Worm (Caenorhabditis elegans) whole organism, L1 larva: ENCODE results near the gene F10C1.3.

Experiments
- C16A3.4 ChIP-seq: fragments of 150-350 bp; optimal IDR thresholded peaks from 2 replicates; lab custom pipeline; 2014; ENCODE audit warnings: missing biosample characterization, missing genetic modification characterization
- blmp-1 ChIP-seq: fragments of 150-350 bp; optimal IDR thresholded peaks from 2 replicates; lab custom pipeline; 2014; ENCODE audit warnings: missing biosample characterization, missing genetic modification characterization
- ceh-8 ChIP-seq: fragments of 200-800 bp; sonication (Bioruptor generic); optimal IDR thresholded peaks from 2 replicates; lab custom pipeline; 2018; ENCODE audit warnings: mild to moderate bottlenecking, missing genetic modification characterization, moderate library complexity, missing compliant biosample characterization
- dpl-1 ChIP-seq, 3 experiments: fragments of 150-350 bp in 2 of 3; sonication (generic microtip) in 1 of 3; optimal IDR thresholded peaks; 2 replicates each; lab custom pipeline; 2014 to 2017; ENCODE audit warnings: missing biosample characterization in 3 of 3, missing genetic modification characterization in 3 of 3, missing genetic modification reagents in 3 of 3
- efl-1 ChIP-seq, 4 experiments: fragments of 150-350 bp; optimal IDR thresholded peaks in 3 of 4; peaks in 1 of 4; 1 replicate in 1 of 4; 2 replicates in 3 of 4; lab custom pipeline; 2014; ENCODE audit warnings: missing biosample characterization in 2 of 4, missing genetic modification characterization in 2 of 4, missing genetic modification reagents in 2 of 4
- egl-27 ChIP-seq, 2 experiments: fragments of 150-350 bp in 1 of 2; sonication (generic microtip); optimal IDR thresholded peaks; 3 replicates each; lab custom pipeline; 2017 to 2018; ENCODE audit warnings: missing biosample characterization in 2 of 2, missing genetic modification characterization in 2 of 2, missing genetic modification reagents in 2 of 2
- fkh-10 ChIP-seq: sonication (generic microtip); optimal IDR thresholded peaks from 2 replicates; lab custom pipeline; 2017; ENCODE audit warnings: missing biosample characterization, missing genetic modification reagents, missing genetic modification characterization
- grh-1 ChIP-seq: fragments of 200-800 bp; sonication (Bioruptor generic); IDR thresholded peaks from 2 replicates; pipeline ENCODE4 v1.3.6; 2022; ENCODE audit warnings: missing genetic modification reagents, missing genetic modification characterization, missing compliant biosample characterization
- lin-14 ChIP-seq: fragments of 200-800 bp; sonication (Bioruptor generic); optimal IDR thresholded peaks from 2 replicates; lab custom pipeline; 2018; ENCODE audit warnings: mild to moderate bottlenecking, missing genetic modification characterization, moderate library complexity, missing compliant biosample characterization
- lin-35 ChIP-seq, 2 experiments: fragments of 150-350 bp; optimal IDR thresholded peaks; 2 replicates each; lab custom pipeline; 2014; ENCODE audit warnings: missing biosample characterization in 2 of 2, missing genetic modification characterization in 2 of 2, missing genetic modification reagents in 2 of 2
- mdl-1 ChIP-seq, 2 experiments: fragments of 150-350 bp; optimal IDR thresholded peaks; 2 replicates each; lab custom pipeline; 2014 to 2017; ENCODE audit warnings: missing biosample characterization in 2 of 2, missing genetic modification characterization in 2 of 2, inconsistent platforms in 1 of 2
- mep-1 ChIP-seq: fragments of 150-350 bp; optimal IDR thresholded peaks from 2 replicates; lab custom pipeline; 2014; ENCODE audit warnings: missing biosample characterization, missing genetic modification characterization
- nhr-20 ChIP-seq: sonication (generic microtip); optimal IDR thresholded peaks from 2 replicates; lab custom pipeline; 2016; ENCODE audit warnings: mild to moderate bottlenecking, missing genetic modification characterization, missing compliant biosample characterization
- nhr-71 ChIP-seq: sonication (generic microtip); optimal IDR thresholded peaks from 2 replicates; lab custom pipeline; 2016; ENCODE audit warnings: mild to moderate bottlenecking, missing genetic modification characterization, moderate library complexity, missing compliant biosample characterization
- nhr-85 ChIP-seq: sonication (generic microtip); peaks from one replicate; lab custom pipeline; 2016; ENCODE audit warnings: missing genetic modification characterization, inconsistent platforms, missing compliant biosample characterization
- pag-3 ChIP-seq: sonication (generic microtip); optimal IDR thresholded peaks from 2 replicates; lab custom pipeline; 2017; ENCODE audit warnings: missing genetic modification characterization, mild to moderate bottlenecking, missing compliant biosample characterization, antibody characterized with exemption, borderline replicate concordance; ENCODE audit not compliant: insufficient read depth
- pax-3 ChIP-seq: fragments of 200-800 bp; sonication (Bioruptor generic); optimal IDR thresholded peaks from 2 replicates; lab custom pipeline; 2018; ENCODE audit warnings: mild to moderate bottlenecking, missing genetic modification characterization, moderate library complexity, missing compliant biosample characterization
- rnt-1 ChIP-seq: sonication (generic microtip); optimal IDR thresholded peaks from 2 replicates; lab custom pipeline; 2016; ENCODE audit warnings: mild to moderate bottlenecking, missing genetic modification characterization, moderate library complexity, missing compliant biosample characterization
- snu-23 ChIP-seq: sonication (generic microtip); optimal IDR thresholded peaks from 2 replicates; lab custom pipeline; 2016; ENCODE audit warnings: missing genetic modification characterization, missing compliant biosample characterization
- sup-37 ChIP-seq: fragments of 200-800 bp; sonication (Bioruptor generic); optimal IDR thresholded peaks from 2 replicates; lab custom pipeline; 2018; ENCODE audit warnings: mild to moderate bottlenecking, missing genetic modification characterization, missing compliant biosample characterization
- tbx-2 ChIP-seq: sonication (generic microtip); optimal IDR thresholded peaks from 2 replicates; lab custom pipeline; 2016; ENCODE audit warnings: missing genetic modification characterization, missing compliant biosample characterization
- unc-130 ChIP-seq: fragments of 150-350 bp; optimal IDR thresholded peaks from 2 replicates; lab custom pipeline; 2017; ENCODE audit warnings: missing biosample characterization, missing genetic modification characterization, inconsistent platforms
- unc-98 ChIP-seq: fragments of 200-800 bp; sonication (Bioruptor generic); IDR thresholded peaks from 2 replicates; pipeline ENCODE4 v1.3.6; 2022; ENCODE audit warnings: missing genetic modification characterization, missing compliant biosample characterization
- ztf-4 ChIP-seq: fragments of 150-350 bp; optimal IDR thresholded peaks from 2 replicates; lab custom pipeline; 2014; ENCODE audit warnings: missing biosample characterization, missing genetic modification characterization

F10C1.3 gene

DNA sequence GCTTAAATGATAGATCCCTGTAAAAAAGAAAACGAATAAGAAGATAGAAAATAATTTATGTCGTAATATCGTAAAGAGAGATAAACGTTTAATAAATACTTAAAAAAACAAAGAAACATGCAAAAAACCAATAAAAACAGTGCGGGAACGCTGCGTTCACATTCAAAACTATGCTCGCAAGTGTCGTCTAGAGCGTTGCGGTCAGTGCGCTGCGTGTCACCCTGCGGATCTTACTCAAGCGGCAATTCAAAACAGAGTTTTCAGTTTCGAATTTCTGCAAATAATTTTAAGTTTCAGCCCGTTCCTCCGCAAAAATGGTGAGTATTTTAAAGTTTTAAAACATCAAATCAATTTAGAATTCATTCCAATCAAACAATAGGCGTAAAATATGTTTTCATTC lies 42.7 kb downstream of the F10C1.3 start, which contains the start of the genes tiar-1 and lelo-4 (continued):
- TF ChIP-seq grh-1 (GFP tag; lab: Robert Waterston, UW) (no peak), sup-37 (GFP tag; lab: Kevin White, UChicago) (no peak), nhr-85 (peak; percentile 72), rnt-1 (tag; lab: Kevin White, UChicago) (peak; percentile 74), snu-23 (peak; percentile 76), nhr-20 (tag; lab: Kevin White, UChicago) (peak; percentile 68), unc-98 (no peak), mdl-1 (tag; optimal IDR thresholded peaks at IDR 0.05; lab: Kevin White, UChicago) (peak in 1 of 2 experiments; percentile 3), efl-1 (optimal IDR thresholded peaks at IDR 0.05; lab: Kevin White, UChicago) (peak; percentile 24 to 91), efl-1 (GFP tag; optimal IDR thresholded peaks at IDR 0.05 in 1 of 2; lab: Kevin White, UChicago) (peak; percentile 90 to 98), ztf-4 (tag; lab: Kevin White, UChicago) (no peak)

DNA sequence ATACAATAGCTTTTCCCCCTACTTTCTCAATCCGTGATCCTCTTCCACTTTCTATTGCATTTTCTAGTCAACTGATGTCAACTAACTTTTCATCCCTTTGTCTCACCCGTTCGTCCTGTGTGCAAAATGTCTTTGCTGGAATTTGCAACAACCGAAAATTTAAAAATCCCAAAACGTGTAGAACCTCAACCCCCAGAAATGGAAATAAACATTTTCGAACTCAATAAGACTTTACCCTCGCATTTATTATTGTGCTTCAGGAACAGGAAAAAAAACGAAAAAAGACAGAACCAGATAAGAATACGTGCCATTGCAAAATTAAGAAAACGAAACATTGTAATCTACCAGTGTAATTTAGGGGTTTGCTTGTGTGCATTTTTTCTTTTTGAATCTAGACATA lies 45.4 kb downstream of the F10C1.3 start:
- TF ChIP-seq snu-23 = peak; percentile 3
- TF ChIP-seq unc-130 (tag; lab: Kevin White, UChicago) = no peak

DNA sequence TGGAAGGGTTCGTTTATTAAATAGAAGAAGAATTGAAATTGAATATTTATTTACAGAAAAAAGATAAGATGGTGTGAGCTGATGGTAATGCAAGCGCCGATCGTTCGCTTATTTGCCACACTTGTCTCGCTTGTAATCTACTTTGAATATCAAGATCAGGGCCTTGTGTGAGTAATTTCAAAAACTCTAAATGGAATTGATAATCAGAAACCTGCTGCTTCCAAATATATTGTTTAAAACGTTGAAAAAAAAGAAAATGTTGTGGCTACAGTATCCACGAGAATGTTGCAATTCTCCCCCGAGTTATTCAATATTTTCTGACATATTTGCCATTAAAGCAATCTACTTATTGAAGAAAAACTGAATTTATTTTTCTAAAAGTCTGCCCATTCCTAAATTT lies 46.7 kb downstream of the F10C1.3 start:
- TF ChIP-seq efl-1 (optimal IDR thresholded peaks at IDR 0.05; lab: Kevin White, UChicago) = no peak
- TF ChIP-seq efl-1 (GFP tag; optimal IDR thresholded peaks at IDR 0.05 in 1 of 2; lab: Kevin White, UChicago) = peak in 1 of 2 experiments; percentile 81
- no peak for TF ChIP-seq nhr-71 (tag; lab: Kevin White, UChicago)
- TF ChIP-seq, all 84 proteins: peak for 1

DNA sequence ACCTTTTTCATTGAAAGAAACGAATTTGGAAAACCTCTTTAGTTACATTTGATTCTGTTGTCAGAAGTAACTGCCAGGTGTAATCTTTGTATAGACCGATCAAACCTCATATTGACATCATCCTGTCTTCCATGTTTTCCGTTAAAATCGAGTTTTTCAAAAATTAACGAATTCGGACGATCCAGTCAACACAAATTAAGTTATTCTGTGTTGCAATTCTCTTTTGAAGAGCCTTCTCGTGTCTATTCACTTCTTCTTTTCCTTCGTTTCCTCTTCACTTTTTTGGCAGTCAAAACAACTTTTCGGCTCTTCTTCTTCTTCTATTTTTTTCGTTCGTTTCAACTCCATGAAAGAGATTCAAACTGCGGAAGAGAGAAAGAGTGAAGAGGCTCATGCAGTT lies 49.4 kb downstream of the F10C1.3 start:
- TF ChIP-seq C16A3.4 (tag; lab: Kevin White, UChicago) = no peak
- TF ChIP-seq mep-1 (tag; lab: Kevin White, UChicago) = no peak
- no peak for TF ChIP-seq pax-3 (tag; lab: Kevin White, UChicago)
- TF ChIP-seq sup-37 (GFP tag; lab: Kevin White, UChicago) = no peak
- TF ChIP-seq ceh-8 = no peak
- TF ChIP-seq tbx-2 (tag; lab: Kevin White, UChicago) = peak; percentile 42
- TF ChIP-seq nhr-71 (tag; lab: Kevin White, UChicago) = peak; percentile 4
- TF ChIP-seq lin-14 = peak; percentile 77
- peak; percentile 90 for TF ChIP-seq fkh-10 (GFP tag; lab: Kevin White, UChicago)
- TF ChIP-seq egl-27 (tag; optimal IDR thresholded peaks at IDR 0.05; lab: Kevin White, UChicago) = no peak

DNA sequence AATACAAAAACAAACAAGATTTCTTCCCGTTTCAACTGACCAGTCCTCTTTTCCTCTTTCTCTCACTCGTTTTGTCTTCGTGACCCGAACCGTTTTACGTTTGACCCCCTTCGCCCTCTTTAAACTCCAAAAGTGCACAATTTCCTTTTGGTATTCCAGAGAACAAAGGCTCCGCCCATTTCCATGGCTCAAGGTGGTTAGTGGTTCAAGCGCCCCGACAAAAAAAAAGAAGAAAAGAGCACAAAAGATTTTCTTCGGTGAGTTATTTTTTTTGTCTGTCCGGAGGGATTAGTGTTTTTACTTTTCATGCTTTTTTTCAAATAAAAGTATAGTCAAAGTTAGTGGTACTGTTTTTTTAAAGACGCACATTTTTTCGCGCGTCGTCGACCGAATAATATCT lies 50.0 kb downstream of the F10C1.3 start, which contains the start of gene osta-2:
osta-2 (plus strand) TSS at position 160 of the 400 bp plus-strand sequence.
- TF ChIP-seq blmp-1 = peak; percentile 12
- no peak for TF ChIP-seq dpl-1 (GFP tag; optimal IDR thresholded peaks at IDR 0.05; lab: Kevin White, UChicago)
- TF ChIP-seq lin-35 (GFP tag; optimal IDR thresholded peaks at IDR 0.05; lab: Kevin White, UChicago) = no peak
- no peak for TF ChIP-seq pag-3
- peak; percentile 27 for TF ChIP-seq lin-14
